Worm (Caenorhabditis elegans) whole organism, L4/young adult: ENCODE measurements around the gene nhr-171.

Experiments used
- W03F9.2 ChIP-seq: fragments of 150-350 bp; optimal IDR thresholded peaks from 2 replicates; lab custom pipeline; 2014; ENCODE audit warnings: missing biosample characterization, missing genetic modification characterization
- dao-5 ChIP-seq: sonication (generic microtip); optimal IDR thresholded peaks from 2 replicates; lab custom pipeline; 2016; ENCODE audit warnings: missing genotype, missing genetic modification characterization, moderate library complexity, missing compliant biosample characterization

DNA sequence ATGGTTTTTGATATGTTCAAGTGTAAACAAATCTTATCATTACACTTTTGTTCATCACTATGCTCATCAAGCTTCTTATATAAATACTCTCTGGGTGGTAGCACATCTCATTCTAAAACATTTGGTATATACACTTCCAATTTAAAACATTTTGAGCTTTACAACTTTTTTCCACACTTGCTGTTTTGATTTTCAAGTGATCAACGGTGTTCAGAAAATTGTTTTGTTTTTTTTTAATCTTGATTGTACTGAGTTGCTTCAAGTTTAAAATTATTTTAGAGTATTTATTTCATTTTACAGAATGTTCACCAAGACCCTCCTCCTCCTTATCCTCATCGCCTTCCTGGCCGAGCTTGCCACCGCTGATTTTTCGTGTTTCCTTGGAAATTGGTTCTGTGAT, 17.3 kb downstream of the nhr-171 start, which contains the start of gene C54F6.5:
- no peak for TF ChIP-seq W03F9.2 (tag; lab: Kevin White, UChicago)
- TF ChIP-seq dao-5 (tag; lab: Kevin White, UChicago) = no peak
